Fruit fly (Drosophila melanogaster) whole organism, wandering third instar larva: ENCODE results near the gene Gem2.

Source experiments
- Abd-B ChIP-seq: fragments of >200 bp; optimal IDR thresholded peaks from 2 replicates; lab custom pipeline; 2017; ENCODE audit warnings: missing biosample characterization, missing genetic modification characterization
- CrebA ChIP-seq: fragments of 200-800 bp; sonication (Bioruptor generic); optimal IDR thresholded peaks from 2 replicates; lab custom pipeline; 2016; ENCODE audit warnings: missing biosample characterization, mild to moderate bottlenecking, missing genetic modification characterization, borderline replicate concordance
- Dfd ChIP-seq: fragments of >200 bp; optimal IDR thresholded peaks from 2 replicates; lab custom pipeline; 2017; ENCODE audit warnings: missing biosample characterization, missing genetic modification characterization
- Dif ChIP-seq: fragments of 200-275, 200-300 bp; sonication (Bioruptor generic); optimal IDR thresholded peaks from 2 replicates; lab custom pipeline; 2018; ENCODE audit warnings: missing biosample characterization, missing genetic modification characterization; ENCODE audit not compliant: partially characterized antibody
- HLH106 ChIP-seq: fragments of 200-800 bp; optimal IDR thresholded peaks from 3 replicates; lab custom pipeline; 2019; ENCODE audit warnings: missing biosample characterization, mild to moderate bottlenecking, missing genetic modification characterization, moderate library complexity
- Hnf4 ChIP-seq: fragments of 200-800 bp; sonication (Bioruptor generic); optimal IDR thresholded peaks from 2 replicates; lab custom pipeline; 2016; ENCODE audit warnings: missing biosample characterization, mild to moderate bottlenecking, missing genetic modification characterization
- Hr78 ChIP-seq: fragments of >200 bp; optimal IDR thresholded peaks from 2 replicates; lab custom pipeline; 2017; ENCODE audit warnings: missing biosample characterization, missing genetic modification characterization
- Jra ChIP-seq: sonication (Bioruptor generic); optimal IDR thresholded peaks from 2 replicates; lab custom pipeline; 2016; ENCODE audit warnings: missing biosample characterization, missing genetic modification characterization
- Myc ChIP-seq: fragments of >200 bp; optimal IDR thresholded peaks from 2 replicates; lab custom pipeline; 2017
- Rel ChIP-seq, 2 experiments: fragments of 200-800 bp; sonication (Bioruptor generic) in 1 of 2; optimal IDR thresholded peaks; 2 replicates in 1 of 2; 3 replicates in 1 of 2; lab custom pipeline; 2016 to 2019; ENCODE audit warnings: mild to moderate bottlenecking in 2 of 2, missing biosample characterization in 2 of 2, missing genetic modification characterization in 2 of 2, moderate library complexity in 1 of 2
- Sp1 ChIP-seq: fragments of 200-800 bp; sonication (Bioruptor generic); optimal IDR thresholded peaks from 3 replicates; lab custom pipeline; 2019; ENCODE audit warnings: missing biosample characterization, mild to moderate bottlenecking, missing genetic modification characterization, moderate library complexity
- Vsx2 ChIP-seq: fragments of 200-300, 225-300 bp; sonication (Bioruptor generic); optimal IDR thresholded peaks from 2 replicates; lab custom pipeline; 2018; ENCODE audit warnings: missing biosample characterization, missing genetic modification characterization; ENCODE audit not compliant: partially characterized antibody
- br ChIP-seq: fragments of 200-800 bp; sonication (Bioruptor generic); optimal IDR thresholded peaks from 2 replicates; lab custom pipeline; 2016; ENCODE audit warnings: missing biosample characterization, missing genetic modification characterization
- brk ChIP-seq: fragments of 200-800 bp; sonication (Bioruptor generic); optimal IDR thresholded peaks from 2 replicates; lab custom pipeline; 2016; ENCODE audit warnings: missing biosample characterization, mild to moderate bottlenecking, missing genetic modification characterization
- dl ChIP-seq, 2 experiments: fragments of 175-275, 200-275 bp in 1 of 2; fragments of 200-275 bp in 1 of 2; sonication (Bioruptor generic); optimal IDR thresholded peaks; lab custom pipeline; 2018; ENCODE audit warnings: mild to moderate bottlenecking in 2 of 2, missing biosample characterization in 2 of 2, missing genetic modification characterization in 2 of 2, moderate library complexity in 2 of 2; ENCODE audit not compliant: partially characterized antibody in 2 of 2, insufficient read depth in 1 of 2
- dsf ChIP-seq: sonication (Bioruptor generic); optimal IDR thresholded peaks from 2 replicates; lab custom pipeline; 2016; ENCODE audit warnings: missing biosample characterization, missing genetic modification characterization, borderline replicate concordance
- ey ChIP-seq: fragments of 200-800 bp; sonication (Bioruptor generic); optimal IDR thresholded peaks from 2 replicates; lab custom pipeline; 2016; ENCODE audit warnings: missing biosample characterization, missing genetic modification characterization
- foxo ChIP-seq, 2 experiments: fragments of 200-800 bp; sonication (Bioruptor generic); optimal IDR thresholded peaks; 2 replicates in 1 of 2; 3 replicates in 1 of 2; lab custom pipeline; 2016 to 2017; ENCODE audit warnings: missing biosample characterization in 2 of 2, missing genetic modification characterization in 2 of 2
- fru ChIP-seq: fragments of 200-800 bp; sonication (Bioruptor generic); optimal IDR thresholded peaks from 3 replicates; lab custom pipeline; 2016; ENCODE audit warnings: missing biosample characterization, mild to moderate bottlenecking, missing genetic modification characterization
- h ChIP-seq: fragments of 200-800 bp; sonication (Bioruptor generic); optimal IDR thresholded peaks from 3 replicates; lab custom pipeline; 2016; ENCODE audit warnings: missing biosample characterization, mild to moderate bottlenecking, missing genetic modification characterization
- jim ChIP-seq: fragments of 175-275, 200-325 bp; sonication (Bioruptor generic); optimal IDR thresholded peaks from 2 replicates; lab custom pipeline; 2016; ENCODE audit warnings: missing biosample characterization, mild to moderate bottlenecking, missing genetic modification characterization
- pan ChIP-seq: fragments of >200 bp; optimal IDR thresholded peaks from 2 replicates; lab custom pipeline; 2017
- psq ChIP-seq: fragments of 200-800 bp; sonication (Bioruptor generic); optimal IDR thresholded peaks from 3 replicates; lab custom pipeline; 2017; ENCODE audit warnings: missing biosample characterization, mild to moderate bottlenecking, missing genetic modification characterization, moderate library complexity
- rgr ChIP-seq: fragments of 200-800 bp; sonication (Bioruptor generic); optimal IDR thresholded peaks from 3 replicates; lab custom pipeline; 2016; ENCODE audit warnings: missing biosample characterization, mild to moderate bottlenecking, missing genetic modification characterization
- sv ChIP-seq: fragments of 200-800 bp; sonication (Bioruptor generic); optimal IDR thresholded peaks from 3 replicates; lab custom pipeline; 2016; ENCODE audit warnings: missing biosample characterization, missing genetic modification characterization
- tai ChIP-seq: sonication (Bioruptor generic); optimal IDR thresholded peaks from 2 replicates; lab custom pipeline; 2016; ENCODE audit warnings: missing biosample characterization, missing genetic modification characterization
- usp ChIP-seq: fragments of >200 bp; optimal IDR thresholded peaks from 2 replicates; lab custom pipeline; 2017; ENCODE audit warnings: missing biosample characterization, missing genetic modification characterization
- woc ChIP-seq: sonication (Bioruptor generic); optimal IDR thresholded peaks from 2 replicates; lab custom pipeline; 2016; ENCODE audit warnings: missing biosample characterization, mild to moderate bottlenecking, missing genetic modification characterization

Gene Gem2

DNA sequence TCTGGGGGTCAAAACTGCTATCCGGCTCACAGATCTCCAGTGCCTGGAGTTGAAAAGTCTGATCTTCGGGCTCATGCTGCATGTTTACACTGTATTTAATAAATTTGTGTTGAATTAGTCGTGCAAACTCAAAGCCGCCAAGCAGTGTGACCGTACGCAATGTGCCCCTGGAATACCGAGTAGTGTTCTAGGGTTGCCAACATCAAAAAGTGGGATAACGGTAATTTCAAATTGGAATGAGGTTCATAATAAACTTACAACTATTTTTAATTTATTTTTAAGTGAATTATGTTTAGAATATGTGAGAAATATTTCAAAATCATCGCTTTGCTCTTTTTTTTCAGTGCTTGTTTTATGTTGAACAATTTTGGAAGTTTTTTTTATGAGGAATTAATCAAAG is at the start of gene Gem2:
Gene Gem2 (minus strand): TSS at position 176 of the 400 bp plus-strand sequence.
- TF ChIP-seq Dif (no peak), Abd-B (GFP tag; lab: Kevin White, UChicago) (no peak), Jra (no peak)

DNA sequence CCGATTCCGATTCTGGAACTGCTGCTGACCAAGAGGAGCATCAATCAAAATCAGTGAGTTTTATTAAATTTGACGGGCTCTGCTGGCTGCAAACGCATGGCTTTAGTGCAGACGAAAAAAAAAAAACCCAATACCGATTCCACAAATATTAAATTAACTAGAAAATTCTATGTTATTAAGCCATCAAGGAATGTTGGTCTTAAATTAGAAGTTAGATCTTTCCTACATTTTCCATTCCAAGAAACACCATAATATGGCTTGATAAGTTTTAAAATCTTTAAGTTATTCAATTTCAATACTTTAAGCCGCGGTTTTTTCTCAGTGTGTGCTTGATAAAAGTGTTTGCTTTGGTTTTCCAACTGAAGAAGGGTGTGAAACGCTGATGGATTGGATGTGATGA is 47.0 kb upstream of the Gem2 start:
- TF ChIP-seq Sp1 (GFP tag; lab: Kevin White, UChicago): no peak
- TF ChIP-seq HLH106 (tag; lab: Kevin White, UChicago): no peak
- TF ChIP-seq Dif: no peak
- TF ChIP-seq CrebA (GFP tag; lab: Kevin White, UChicago): no peak
- no peak for TF ChIP-seq brk
- peak in 1 of 2 experiments; percentile 8 for TF ChIP-seq foxo (GFP tag; optimal IDR thresholded peaks at IDR 0.05; lab: Kevin White, UChicago)

DNA sequence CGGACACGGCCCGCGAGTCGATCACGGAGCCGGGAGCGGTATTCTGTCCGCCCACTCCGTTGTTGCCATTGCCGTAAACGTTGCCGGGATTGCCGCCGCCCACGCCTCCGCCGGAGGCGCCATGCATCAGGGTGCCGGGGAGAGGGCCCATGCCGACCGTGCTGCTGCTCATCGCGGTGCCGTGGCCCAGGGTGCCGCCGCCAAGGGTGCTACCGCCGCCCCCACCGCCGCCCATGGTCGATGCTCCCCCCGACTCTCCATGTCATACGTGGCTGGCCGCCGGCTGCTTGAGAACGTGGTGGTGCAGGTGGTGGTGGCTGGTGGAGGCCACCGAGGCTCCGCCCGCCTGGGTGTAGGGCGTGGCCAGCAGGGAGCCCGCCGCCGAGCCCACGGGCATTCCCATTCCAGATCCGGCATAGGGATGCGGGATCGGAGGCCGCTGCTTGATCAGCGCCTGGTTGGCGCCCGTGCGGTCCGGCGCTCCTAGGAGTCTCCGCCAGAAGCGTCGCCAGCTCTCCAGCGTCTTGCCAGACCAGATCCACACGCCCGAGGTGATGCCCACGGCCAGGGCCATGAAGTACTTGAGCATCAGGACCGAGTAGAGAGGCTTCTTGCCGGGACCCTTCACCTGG is 43.9 kb upstream of the Gem2 start:
- TF ChIP-seq Dfd (peak; percentile 98), br (no peak)

DNA sequence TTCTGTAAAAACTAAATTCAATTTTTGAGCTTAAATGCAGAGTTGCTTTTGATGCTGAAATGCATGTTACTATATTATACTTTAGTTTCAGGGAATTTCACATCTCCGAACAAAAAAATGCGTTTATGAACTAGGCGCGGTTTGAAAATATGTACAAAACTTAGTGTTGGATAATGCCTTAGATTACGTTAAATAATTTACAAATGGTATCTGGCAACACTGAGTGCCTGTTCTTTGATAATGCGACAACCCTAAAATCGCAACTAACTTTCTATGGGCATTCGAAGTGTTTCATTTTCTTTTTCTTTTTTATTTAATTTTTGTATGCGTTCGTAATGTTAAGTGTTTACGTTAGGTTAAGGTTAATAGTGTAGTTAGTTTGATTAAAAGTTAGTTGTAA is 42.4 kb upstream of the Gem2 start:
- TF ChIP-seq jim: no peak
- no peak for TF ChIP-seq h (GFP tag; lab: Kevin White, UChicago)
- TF ChIP-seq Myc: no peak
- TF ChIP-seq woc (GFP tag; lab: Kevin White, UChicago): no peak

DNA sequence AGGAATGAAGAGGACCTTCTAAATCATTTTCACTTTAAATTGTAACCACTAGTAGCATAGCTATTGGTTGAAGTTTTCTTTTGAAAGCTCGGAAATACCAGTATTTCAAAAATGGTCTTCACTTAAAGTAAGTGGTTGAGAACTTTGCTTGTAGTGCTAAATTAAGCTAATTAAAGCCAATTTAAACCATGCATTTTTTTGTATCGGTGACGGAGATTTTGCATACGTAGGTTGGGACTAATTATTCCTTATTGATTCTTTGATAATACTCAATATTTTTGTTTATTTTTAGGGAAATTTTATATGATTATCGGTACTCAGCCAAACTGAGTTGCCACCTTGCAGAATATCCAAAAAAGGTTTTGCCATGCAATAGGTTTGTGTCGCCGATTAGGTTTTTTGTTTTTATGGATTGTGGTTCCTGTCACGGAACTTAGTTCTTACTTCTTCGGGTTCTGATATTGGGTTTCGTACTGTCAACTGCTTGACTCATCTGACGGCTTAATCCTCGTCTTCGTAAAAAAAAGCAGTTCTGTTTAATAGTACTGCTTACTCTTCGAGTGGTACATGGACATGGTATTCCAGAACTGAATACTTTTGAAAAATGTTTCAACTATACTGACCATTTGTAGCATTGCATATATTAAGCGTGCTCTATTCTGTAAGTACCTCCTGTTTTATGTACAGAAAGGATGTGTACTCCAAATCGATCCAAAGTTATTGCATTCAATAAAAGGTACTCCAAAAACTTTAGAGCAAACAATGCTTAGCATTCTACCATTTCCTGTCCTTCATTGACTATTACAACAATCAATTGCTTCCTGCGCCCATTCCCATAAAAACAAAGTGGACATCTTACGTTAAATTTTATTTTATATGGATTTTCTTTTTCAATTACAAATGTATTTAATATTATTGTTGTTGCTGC is 40.2 kb upstream of the Gem2 start:
- TF ChIP-seq Vsx2 (GFP tag; lab: Kevin White, UChicago) (peak; percentile 90), rgr (GFP tag; lab: Kevin White, UChicago) (no peak), Myc (peak; percentile 72)

DNA sequence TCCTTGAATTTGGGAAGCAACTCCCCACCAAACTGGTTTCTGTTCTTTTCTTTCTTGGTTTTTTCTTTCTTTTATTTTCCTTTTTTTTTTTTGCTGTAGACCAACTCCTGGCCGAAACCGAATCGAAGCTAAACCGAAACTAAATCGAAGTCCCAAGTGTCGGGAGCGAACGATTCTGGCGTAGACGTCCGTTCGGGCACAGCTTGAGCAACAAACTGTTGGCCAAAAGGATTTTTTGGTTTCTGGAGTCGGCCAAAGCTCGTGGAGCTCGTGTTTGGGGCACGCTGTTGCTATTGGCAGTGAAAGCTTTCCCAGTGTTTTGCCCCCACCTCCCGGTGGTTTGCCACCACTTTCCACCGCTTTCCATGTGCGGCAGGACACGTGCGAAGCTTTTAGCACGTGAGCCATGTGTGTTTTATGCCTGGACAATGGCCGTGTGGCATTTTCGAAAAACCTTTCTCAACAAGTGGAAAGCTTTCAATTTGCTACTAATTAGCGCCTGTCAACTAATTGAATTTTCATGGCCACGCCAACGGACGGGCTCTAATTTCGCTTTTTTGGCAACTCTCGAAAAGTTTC is 38.9 kb upstream of the Gem2 start, which contains the start of gene CG14082:
Gene CG14082 (minus strand): TSS at position 51 of the 579 bp plus-strand sequence.
- TF ChIP-seq Jra: no peak
- no peak for TF ChIP-seq br
- no peak for TF ChIP-seq pan (lab: Kevin White, UChicago)
- TF ChIP-seq dl (GFP tag; optimal IDR thresholded peaks at IDR 0.05; lab: Kevin White, UChicago; ENCODE audit: insufficient read depth in 1 of 2, partially characterized antibody in 2 of 2): no peak
- TF ChIP-seq ey: no peak
- no peak for TF ChIP-seq Vsx2 (GFP tag; lab: Kevin White, UChicago)
- no peak for TF ChIP-seq Abd-B (GFP tag; lab: Kevin White, UChicago)
- no peak for TF ChIP-seq tai (GFP tag; lab: Kevin White, UChicago)
- no peak for TF ChIP-seq Rel (GFP tag; optimal IDR thresholded peaks at IDR 0.05; lab: Kevin White, UChicago)
- no peak for TF ChIP-seq Rel (tag; optimal IDR thresholded peaks at IDR 0.05; lab: Kevin White, UChicago)
- TF ChIP-seq Hr78 (GFP tag; lab: Kevin White, UChicago): no peak
- TF ChIP-seq CrebA (GFP tag; lab: Kevin White, UChicago): no peak
- TF ChIP-seq psq: no peak
- no peak for TF ChIP-seq Hnf4
- TF ChIP-seq sv (GFP tag; lab: Kevin White, UChicago): no peak
- TF ChIP-seq jim: no peak
- TF ChIP-seq usp: no peak
- no peak for TF ChIP-seq dsf (GFP tag; lab: Kevin White, UChicago)
- no peak for TF ChIP-seq h (GFP tag; lab: Kevin White, UChicago)
- no peak for TF ChIP-seq fru
- no peak for TF ChIP-seq brk
